Worm (Caenorhabditis elegans): Measurements from ENCODE around the gene Y48E1B.17.

Y48E1B.17 gene

DNA sequence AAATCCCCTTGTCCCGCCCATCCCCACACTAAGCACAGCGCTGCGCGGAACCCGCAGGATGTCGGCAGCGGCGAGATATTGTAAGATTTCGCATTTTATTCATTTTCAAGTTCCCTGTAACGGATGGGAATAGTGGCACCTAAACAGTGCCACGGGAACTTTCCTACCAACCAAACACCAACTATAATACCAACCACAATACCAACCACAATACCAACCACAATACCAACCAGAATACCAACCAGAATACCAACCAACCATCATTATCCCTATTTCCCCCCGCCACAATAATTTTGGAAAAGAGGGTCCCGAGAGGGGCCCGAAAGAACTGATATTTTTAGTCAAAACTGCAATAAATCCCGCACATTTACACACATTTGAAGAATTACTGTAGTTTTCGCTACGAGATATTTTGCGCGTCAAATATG is 18.9 kb downstream of the Y48E1B.17 start (continued):
- no peak for TF ChIP-seq zip-11 (GFP tag; IDR thresholded peaks at IDR 0.05)
- no peak for TF ChIP-seq ceh-20 (GFP tag; IDR thresholded peaks at IDR 0.05)
- no peak for TF ChIP-seq nhr-76 (tag; optimal IDR thresholded peaks at IDR 0.05)
- TF ChIP-seq ztf-7 (tag; optimal IDR thresholded peaks at IDR 0.05) = no peak
- TF ChIP-seq mes-2 (tag; optimal IDR thresholded peaks at IDR 0.05; ENCODE audit: poor library complexity, severe bottlenecking) = no peak
- TF ChIP-seq php-3 (GFP tag; IDR thresholded peaks at IDR 0.05) = no peak
- TF ChIP-seq unc-39 (tag; optimal IDR thresholded peaks at IDR 0.05) = no peak
- TF ChIP-seq nhr-25 (tag; optimal IDR thresholded peaks at IDR 0.05; ENCODE audit: borderline replicate concordance, insufficient read depth) = no peak
- TF ChIP-seq lin-1 (GFP tag; IDR thresholded peaks at IDR 0.05) = no peak
- no peak for TF ChIP-seq gei-8 (GFP tag; optimal IDR thresholded peaks at IDR 0.05)
- TF ChIP-seq saeg-2 (GFP tag; IDR thresholded peaks at IDR 0.05) = no peak
- no peak for TF ChIP-seq nhr-237 (tag; optimal IDR thresholded peaks at IDR 0.05)
- TF ChIP-seq snpc-1.2 (GFP tag; IDR thresholded peaks at IDR 0.05) = peak; percentile 20; the same call in 1 of the 2 replicates
- no peak for TF ChIP-seq dpl-1 (GFP tag; optimal IDR thresholded peaks at IDR 0.05)
- no peak for TF ChIP-seq hif-1 (tag; optimal IDR thresholded peaks at IDR 0.05)
- TF ChIP-seq nhr-102 (tag; optimal IDR thresholded peaks at IDR 0.05) = no peak
- no peak for TF ChIP-seq lir-3 (tag; optimal IDR thresholded peaks at IDR 0.05)
- no peak; the same call in 1 of the 2 replicates for TF ChIP-seq T26A8.4 (GFP tag; IDR thresholded peaks at IDR 0.05)
- no peak for TF ChIP-seq daf-19 (GFP tag; conservative IDR thresholded peaks at IDR 0.05)
- TF ChIP-seq mdl-1 (tag; optimal IDR thresholded peaks at IDR 0.05) = no peak
- TF ChIP-seq egl-43 (GFP tag; IDR thresholded peaks at IDR 0.05) = 0 out of 2 replicates have a peak, but pooled peaks have one; percentile 5
- no peak for TF ChIP-seq Y5F2A.4 (GFP tag; optimal IDR thresholded peaks at IDR 0.05)
- TF ChIP-seq F44E2.7 (GFP tag; IDR thresholded peaks at IDR 0.05) = no peak
- no peak for TF ChIP-seq sdz-12 (GFP tag; optimal IDR thresholded peaks at IDR 0.05)
- TF ChIP-seq lin-38 (GFP tag; IDR thresholded peaks at IDR 0.05) = peak; percentile 55
- TF ChIP-seq D1046.2 (GFP tag; IDR thresholded peaks at IDR 0.05) = no peak
- no peak for TF ChIP-seq nhr-28 (tag; optimal IDR thresholded peaks at IDR 0.05)
- no peak for TF ChIP-seq aly-2 (tag; optimal IDR thresholded peaks at IDR 0.05)
- no peak for TF ChIP-seq ceh-82 (tag; optimal IDR thresholded peaks at IDR 0.05)
- TF ChIP-seq ceh-62 (tag; optimal IDR thresholded peaks at IDR 0.05) = no peak
- TF ChIP-seq lin-39 (tag; optimal IDR thresholded peaks at IDR 0.05) = no peak
- TF ChIP-seq mxl-2 (GFP tag; conservative IDR thresholded peaks at IDR 0.05) = no peak
- no peak for TF ChIP-seq F26F4.8 (GFP tag; conservative IDR thresholded peaks at IDR 0.05)
- no peak for TF ChIP-seq ceh-44 (GFP tag; IDR thresholded peaks at IDR 0.05)
- TF ChIP-seq pqm-1 (tag; optimal IDR thresholded peaks at IDR 0.05) = no peak
- no peak for TF ChIP-seq unc-62 (GFP tag; optimal IDR thresholded peaks at IDR 0.05 in 1 of 2)
- TF ChIP-seq unc-62 (tag; optimal IDR thresholded peaks at IDR 0.05) = no peak
- no peak for TF ChIP-seq madf-9 (GFP tag; conservative IDR thresholded peaks at IDR 0.05)
- TF ChIP-seq egl-27 (tag; optimal IDR thresholded peaks at IDR 0.05) = no peak
- TF ChIP-seq F10B5.3 (tag; optimal IDR thresholded peaks at IDR 0.05) = no peak
- TF ChIP-seq ama-1 (optimal IDR thresholded peaks at IDR 0.05) = peak; percentile 90
- TF ChIP-seq T20F7.1 (GFP tag; optimal IDR thresholded peaks at IDR 0.05) = no peak
- no peak for TF ChIP-seq ZK337.2 (GFP tag; IDR thresholded peaks at IDR 0.05)
- TF ChIP-seq rbr-2 (tag; optimal IDR thresholded peaks at IDR 0.05) = no peak
- TF ChIP-seq Y75B8A.6 (GFP tag; IDR thresholded peaks at IDR 0.05) = no peak
- no peak for TF ChIP-seq nhr-11 (tag; optimal IDR thresholded peaks at IDR 0.05)
- no peak for TF ChIP-seq tra-1 (GFP tag; IDR thresholded peaks at IDR 0.05)
- peak; percentile 75 for TF ChIP-seq F49E8.2 (tag; optimal IDR thresholded peaks at IDR 0.05; ENCODE audit: borderline replicate concordance)
- no peak for TF ChIP-seq lin-13 (GFP tag; optimal IDR thresholded peaks at IDR 0.05)
- no peak for TF ChIP-seq pha-4 (GFP tag; IDR thresholded peaks at IDR 0.05)
- no peak for TF ChIP-seq pha-4 (tag; optimal IDR thresholded peaks at IDR 0.05)
- TF ChIP-seq jun-1 (tag; optimal IDR thresholded peaks at IDR 0.05) = no peak
- no peak for TF ChIP-seq nhr-48 (tag; optimal IDR thresholded peaks at IDR 0.05)

Measured in whole organism, L4 larva.